Worm (Caenorhabditis elegans) whole organism, young adult: ENCODE data around the gene gid-2.

Experiments used
- C06A6.2 ChIP-seq: fragments of 200-800 bp; sonication (Bioruptor generic); conservative IDR thresholded peaks from 2 replicates; pipeline ENCODE4 v1.3.6; 2022; ENCODE audit warnings: missing genetic modification characterization, missing compliant biosample characterization
- D2030.7 ChIP-seq: fragments of 200-800 bp; sonication (Bioruptor generic); IDR thresholded peaks from 2 replicates; pipeline ENCODE4 v1.3.6; 2022; ENCODE audit warnings: missing genetic modification reagents, missing genetic modification characterization, missing compliant biosample characterization
- F37B4.10 ChIP-seq: fragments of 200-800 bp; sonication (Bioruptor generic); IDR thresholded peaks from 2 replicates; pipeline ENCODE4 v1.3.6; 2022; ENCODE audit warnings: missing genetic modification characterization, missing compliant biosample characterization
- T07F8.4 ChIP-seq: sonication (generic microtip); optimal IDR thresholded peaks from 2 replicates; lab custom pipeline; 2016; ENCODE audit warnings: mild to moderate bottlenecking, missing genetic modification characterization, moderate library complexity, missing compliant biosample characterization
- Y53F4B.3 ChIP-seq: fragments of 200-800 bp; sonication (Bioruptor generic); IDR thresholded peaks from 2 replicates; pipeline ENCODE4 v1.3.6; 2022; ENCODE audit warnings: missing genetic modification reagents, missing genetic modification characterization, missing compliant biosample characterization
- Y79H2A.3 ChIP-seq: fragments of 200-800 bp; sonication (Bioruptor generic); conservative IDR thresholded peaks from 2 replicates; pipeline ENCODE4 v1.3.6; 2022; ENCODE audit warnings: missing genetic modification reagents, missing genetic modification characterization, missing compliant biosample characterization
- ama-1 ChIP-seq, 3 experiments: fragments of 150-350 bp in 1 of 3; sonication (generic microtip) in 2 of 3; optimal IDR thresholded peaks; 2 replicates each; lab custom pipeline; 2014 to 2018; ENCODE audit warnings: missing biosample characterization in 2 of 3, missing genetic modification characterization in 2 of 3, missing genetic modification reagents in 2 of 3
- aptf-3 ChIP-seq: fragments of 200-800 bp; sonication (Bioruptor generic); IDR thresholded peaks from 2 replicates; pipeline ENCODE4 v1.3.6; 2022; ENCODE audit warnings: missing genetic modification characterization, missing compliant biosample characterization
- athp-1 ChIP-seq: sonication (generic microtip); optimal IDR thresholded peaks from 2 replicates; lab custom pipeline; 2017; ENCODE audit warnings: mild to moderate bottlenecking, missing genetic modification characterization, missing compliant biosample characterization
- attf-5 ChIP-seq: fragments of 200-800 bp; sonication (Bioruptor generic); optimal IDR thresholded peaks from 2 replicates; lab custom pipeline; 2018; ENCODE audit warnings: mild to moderate bottlenecking, missing genetic modification characterization, missing compliant biosample characterization
- cebp-1 ChIP-seq, 2 experiments: fragments of 200-800 bp in 1 of 2; sonication (Bioruptor generic) in 1 of 2; sonication (generic microtip) in 1 of 2; IDR thresholded peaks in 1 of 2; optimal IDR thresholded peaks in 1 of 2; 2 replicates each; pipeline versions ENCODE4 v1.3.6 to Lab custom; 2017 to 2022; ENCODE audit warnings: missing compliant biosample characterization in 2 of 2, missing genetic modification characterization in 2 of 2, mild to moderate bottlenecking in 1 of 2, missing genetic modification reagents in 1 of 2, moderate library complexity in 1 of 2
- cebp-2 ChIP-seq: fragments of 200-800 bp; sonication (Bioruptor generic); IDR thresholded peaks from 2 replicates; pipeline ENCODE4 v1.3.6; 2022; ENCODE audit warnings: missing genetic modification characterization, missing compliant biosample characterization
- ceh-58 ChIP-seq: fragments of 200-800 bp; sonication (Bioruptor generic); IDR thresholded peaks from 2 replicates; pipeline ENCODE4 v1.3.6; 2022; ENCODE audit warnings: missing genetic modification characterization, missing compliant biosample characterization
- dox-1 ChIP-seq: fragments of 200-800 bp; sonication (Bioruptor generic); IDR thresholded peaks from 2 replicates; pipeline ENCODE4 v1.3.6; 2022; ENCODE audit warnings: missing genetic modification reagents, missing genetic modification characterization, missing compliant biosample characterization
- dpl-1 ChIP-seq: fragments of 150-350 bp; optimal IDR thresholded peaks from 2 replicates; lab custom pipeline; 2014; ENCODE audit warnings: missing biosample characterization, missing genetic modification reagents, missing genetic modification characterization
- egl-44 ChIP-seq: fragments of 200-800 bp; sonication (Bioruptor generic); IDR thresholded peaks from 2 replicates; pipeline ENCODE4 v1.3.6; 2022; ENCODE audit warnings: missing genetic modification reagents, missing genetic modification characterization, missing compliant biosample characterization
- ets-4 ChIP-seq: fragments of 200-800 bp; sonication (Bioruptor generic); optimal IDR thresholded peaks from 2 replicates; lab custom pipeline; 2018; ENCODE audit warnings: mild to moderate bottlenecking, missing genetic modification characterization, missing compliant biosample characterization
- gei-17 ChIP-seq: fragments of 200-800 bp; sonication (Bioruptor generic); optimal IDR thresholded peaks from 2 replicates; lab custom pipeline; 2018; ENCODE audit warnings: mild to moderate bottlenecking, missing genetic modification characterization, missing compliant biosample characterization
- let-526 ChIP-seq: fragments of 200-800 bp; sonication (Bioruptor generic); IDR thresholded peaks from 2 replicates; pipeline ENCODE4 v1.3.6; 2022; ENCODE audit warnings: missing genetic modification reagents, missing genetic modification characterization, missing compliant biosample characterization
- lin-40 ChIP-seq: sonication (generic microtip); optimal IDR thresholded peaks from 2 replicates; lab custom pipeline; 2016; ENCODE audit warnings: missing genetic modification characterization, mild to moderate bottlenecking, missing compliant biosample characterization, missing genotype, missing genetic modification reagents
- lir-1 ChIP-seq: fragments of 200-800 bp; sonication (Bioruptor generic); conservative IDR thresholded peaks from 2 replicates; pipeline ENCODE4 v1.3.6; 2022; ENCODE audit warnings: missing genetic modification reagents, missing genetic modification characterization, missing compliant biosample characterization
- nfyb-1 ChIP-seq: fragments of 200-800 bp; sonication (Bioruptor generic); IDR thresholded peaks from 2 replicates; pipeline ENCODE4 v1.3.6; 2022; ENCODE audit warnings: missing genetic modification reagents, missing genetic modification characterization, missing compliant biosample characterization
- nhr-120 ChIP-seq: fragments of 200-800 bp; sonication (Bioruptor generic); IDR thresholded peaks from 2 replicates; pipeline ENCODE4 v1.3.6; 2022; ENCODE audit warnings: missing genetic modification characterization, missing compliant biosample characterization
- nhr-179 ChIP-seq: sonication (generic microtip); optimal IDR thresholded peaks from 2 replicates; lab custom pipeline; 2016; ENCODE audit warnings: mild to moderate bottlenecking, missing genetic modification characterization, missing compliant biosample characterization
- nhr-80 ChIP-seq: sonication (generic microtip); optimal IDR thresholded peaks from 2 replicates; lab custom pipeline; 2016; ENCODE audit warnings: missing genetic modification characterization, missing compliant biosample characterization
- pbrm-1 ChIP-seq: fragments of 200-800 bp; sonication (Bioruptor generic); IDR thresholded peaks from 2 replicates; pipeline ENCODE4 v1.3.6; 2022; ENCODE audit warnings: missing genetic modification reagents, missing genetic modification characterization, missing compliant biosample characterization
- rcor-1 ChIP-seq: fragments of 200-800 bp; sonication (Bioruptor generic); IDR thresholded peaks from 2 replicates; pipeline ENCODE4 v1.3.6; 2022; ENCODE audit warnings: missing genetic modification reagents, missing genetic modification characterization, missing compliant biosample characterization
- repo-1 ChIP-seq: sonication (generic microtip); optimal IDR thresholded peaks from 2 replicates; lab custom pipeline; 2017; ENCODE audit warnings: mild to moderate bottlenecking, missing genetic modification characterization, missing compliant biosample characterization
- snpc-3.4 ChIP-seq: sonication (generic microtip); optimal IDR thresholded peaks from 2 replicates; lab custom pipeline; 2017; ENCODE audit warnings: missing genetic modification characterization, mild to moderate bottlenecking, missing compliant biosample characterization, antibody characterized with exemption, moderate library complexity, missing genotype, missing genetic modification reagents
- sptf-2 ChIP-seq: fragments of 200-800 bp; sonication (Bioruptor generic); optimal IDR thresholded peaks from 2 replicates; lab custom pipeline; 2018; ENCODE audit warnings: mild to moderate bottlenecking, missing genetic modification characterization, missing compliant biosample characterization
- tlf-1 ChIP-seq: fragments of 200-800 bp; sonication (Bioruptor generic); optimal IDR thresholded peaks from 2 replicates; lab custom pipeline; 2018; ENCODE audit warnings: mild to moderate bottlenecking, missing genetic modification characterization, missing compliant biosample characterization
- zim-3 ChIP-seq: sonication (generic microtip); optimal IDR thresholded peaks from 2 replicates; lab custom pipeline; 2017; ENCODE audit warnings: mild to moderate bottlenecking, missing genetic modification characterization, moderate library complexity, missing compliant biosample characterization
- ztf-25 ChIP-seq: fragments of 200-800 bp; sonication (Bioruptor generic); IDR thresholded peaks from 2 replicates; pipeline ENCODE4 v1.3.6; 2022; ENCODE audit warnings: missing genetic modification reagents, missing genetic modification characterization, missing compliant biosample characterization
- ztf-28 ChIP-seq: fragments of 200-800 bp; sonication (Bioruptor generic); IDR thresholded peaks from 2 replicates; pipeline ENCODE4 v1.3.6; 2022; ENCODE audit warnings: missing genetic modification reagents, missing genetic modification characterization, missing compliant biosample characterization

The gid-2 gene

ce11 chrX:2438857-2439256 is at the start of gene gid-2:
Gene gid-2 (minus strand): TSS chrX:2438957.
- TF ChIP-seq gei-17 (GFP tag; lab: Kevin White, UChicago) (no peak), dox-1 (no peak), lin-40 (tag; lab: Kevin White, UChicago) (no peak), sptf-2 (GFP tag; lab: Kevin White, UChicago) (no peak), zim-3 (tag; lab: Kevin White, UChicago) (no peak), nhr-179 (no peak), nfyb-1 (GFP tag; lab: Robert Waterston, UW) (no peak), ceh-58 (GFP tag; lab: Robert Waterston, UW) (no peak), T07F8.4 (tag; lab: Kevin White, UChicago) (no peak), ztf-25 (GFP tag; lab: Robert Waterston, UW) (no peak)
- TF ChIP-seq, all 124 proteins: peak for 0

DNA sequence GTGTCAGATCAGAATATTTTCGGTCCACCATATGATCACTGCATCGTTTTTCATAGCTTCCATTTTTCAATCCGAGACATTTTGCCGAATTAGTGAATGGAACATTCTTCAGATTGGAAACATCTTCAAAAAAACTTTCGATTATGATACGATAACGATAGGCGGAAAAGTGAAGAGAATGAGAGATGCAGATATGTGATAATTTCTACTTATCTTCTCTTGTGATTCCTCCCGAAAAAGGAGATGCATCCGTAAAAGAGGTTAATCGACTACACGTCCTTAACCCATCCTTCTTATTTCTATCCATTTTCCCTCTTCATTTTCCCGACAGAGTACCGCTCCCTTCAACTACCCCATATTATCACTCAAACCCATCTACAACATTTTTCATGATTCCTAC is 44.3 kb upstream of the gid-2 start, which contains the start of gene K02E10.4:
Gene K02E10.4 (plus strand): TSS at position 186 of the 400 bp plus-strand sequence.
- TF ChIP-seq snpc-3.4 (tag; lab: Kevin White, UChicago) (no peak), D2030.7 (no peak), ceh-58 (GFP tag; lab: Robert Waterston, UW) (no peak), pbrm-1 (GFP tag; lab: Robert Waterston, UW) (no peak), dox-1 (no peak), attf-5 (GFP tag; lab: Kevin White, UChicago) (no peak), Y79H2A.3 (no peak), nhr-120 (GFP tag; lab: Robert Waterston, UW) (no peak)

DNA sequence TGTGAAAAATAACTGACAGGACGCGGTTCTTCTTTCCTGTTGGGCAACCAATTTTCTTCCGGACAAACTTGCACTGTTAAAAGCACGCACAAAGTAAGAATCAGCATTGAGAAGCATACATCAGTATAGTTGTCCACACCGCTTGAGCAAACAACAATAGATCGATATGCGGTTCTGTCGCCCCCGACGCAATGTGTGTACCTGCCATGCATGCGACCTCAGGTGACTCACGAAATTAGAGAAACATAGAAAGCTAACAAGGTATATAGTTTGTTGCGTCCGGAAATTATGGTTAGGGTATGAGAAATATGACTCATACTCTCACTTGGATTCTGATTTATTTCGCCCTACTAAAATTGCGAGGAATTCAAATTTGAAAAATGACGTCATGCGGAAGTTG is 43.9 kb upstream of the gid-2 start, which contains the start of gene K02E10.6:
Gene K02E10.6 (minus strand): TSS at position 149 of the 400 bp plus-strand sequence.
- TF ChIP-seq nhr-80 (tag; lab: Kevin White, UChicago) (peak; percentile 41), C06A6.2 (GFP tag; lab: Robert Waterston, UW) (no peak), repo-1 (tag; lab: Kevin White, UChicago) (no peak), lir-1 (GFP tag; lab: Robert Waterston, UW) (no peak), cebp-2 (GFP tag; lab: Robert Waterston, UW) (no peak), ztf-28 (GFP tag; lab: Robert Waterston, UW) (no peak), ets-4 (GFP tag; lab: Kevin White, UChicago) (no peak), egl-44 (no peak)

ce11 chrX:2478823-2479222 is 40.1 kb upstream of the gid-2 start, which contains the start of gene K02E10.5:
Gene K02E10.5 (minus strand): TSS chrX:2478923.
- TF ChIP-seq rcor-1, result no peak
- no peak for TF ChIP-seq cebp-1 (GFP tag; IDR thresholded peaks at IDR 0.05; lab: Robert Waterston, UW)
- TF ChIP-seq cebp-1 (tag; optimal IDR thresholded peaks at IDR 0.05; lab: Kevin White, UChicago), result no peak
- TF ChIP-seq aptf-3 (GFP tag; lab: Robert Waterston, UW), result no peak
- TF ChIP-seq let-526 (GFP tag; lab: Robert Waterston, UW), result no peak
- no peak for TF ChIP-seq athp-1
- TF ChIP-seq F37B4.10 (GFP tag; lab: Robert Waterston, UW), result no peak
- no peak for TF ChIP-seq gei-17 (GFP tag; lab: Kevin White, UChicago)
- TF ChIP-seq tlf-1 (GFP tag; lab: Kevin White, UChicago), result no peak
- no peak for TF ChIP-seq ama-1 (optimal IDR thresholded peaks at IDR 0.05; lab: Kevin White, UChicago)
- no peak for TF ChIP-seq ama-1 (GFP tag; optimal IDR thresholded peaks at IDR 0.05; lab: Kevin White, UChicago)
- no peak for TF ChIP-seq Y53F4B.3 (GFP tag; lab: Robert Waterston, UW)
- no peak for TF ChIP-seq dpl-1 (GFP tag; lab: Kevin White, UChicago)
- TF ChIP-seq ztf-25 (GFP tag; lab: Robert Waterston, UW), result no peak
